Worm (Caenorhabditis elegans) whole organism, midembryonic: ENCODE measurements around the gene npr-33.

Source experiments
- T22C8.4 ChIP-seq: fragments of 200-800 bp; sonication (Bioruptor generic); IDR thresholded peaks from 2 replicates; pipeline ENCODE4 v1.3.6; 2022; ENCODE audit warnings: missing genetic modification characterization, missing compliant biosample characterization
- cog-1 ChIP-seq: sonication (generic microtip); optimal IDR thresholded peaks from 2 replicates; lab custom pipeline; 2016; ENCODE audit warnings: missing genetic modification characterization, missing compliant biosample characterization
- flt-1 ChIP-seq: fragments of 200-800 bp; sonication (Bioruptor generic); IDR thresholded peaks from 2 replicates; pipeline ENCODE4 v1.3.6; 2022; ENCODE audit warnings: missing genetic modification characterization, missing compliant biosample characterization
- tab-1 ChIP-seq: fragments of 200-800 bp; sonication (Bioruptor generic); IDR thresholded peaks from 2 replicates; pipeline ENCODE4 v1.3.6; 2022; ENCODE audit warnings: missing genetic modification characterization, missing compliant biosample characterization

DNA sequence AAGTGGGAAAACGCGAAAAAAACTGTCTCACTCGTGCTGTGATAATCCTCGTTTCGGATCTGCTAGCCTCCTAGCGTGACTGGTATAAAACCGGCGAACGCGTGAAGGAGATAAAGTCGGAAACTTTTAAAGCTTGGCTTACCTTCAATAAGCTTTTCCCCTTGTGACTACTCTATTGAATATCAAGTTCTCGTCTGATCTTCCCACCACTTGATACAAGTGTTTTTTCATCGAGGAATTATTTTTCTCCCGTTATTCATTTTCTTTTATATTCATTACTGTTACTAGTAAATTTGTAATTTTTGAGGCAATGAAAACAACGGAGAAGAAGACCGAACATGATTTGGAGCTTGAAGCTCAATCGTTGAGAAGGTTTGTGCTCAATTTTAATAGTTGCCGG lies 40.8 kb downstream of the npr-33 start, which contains the start of gene col-186:
- TF ChIP-seq T22C8.4 (GFP tag; lab: Robert Waterston, UW) (no peak), flt-1 (GFP tag; lab: Robert Waterston, UW) (no peak), cog-1 (no peak), tab-1 (GFP tag; lab: Robert Waterston, UW) (no peak)
